Worm (Caenorhabditis elegans): ENCODE data around the gene F40F12.9.
A peak's percentile ranks its signal among the peaks of the same experiment; 100 is the strongest.

F40F12.9 gene

ce11 chrIII:9930406-9930805 lies 19.3 kb downstream of the F40F12.9 start:
- TF ChIP-seq sma-9 (GFP tag; optimal IDR thresholded peaks at IDR 0.05) (peak; percentile 43), sma-9 (tag; optimal IDR thresholded peaks at IDR 0.05) (no peak), nhr-21 (tag; optimal IDR thresholded peaks at IDR 0.05) (no peak), mab-5 (tag; optimal IDR thresholded peaks at IDR 0.05) (no peak), nhr-10 (tag; optimal IDR thresholded peaks at IDR 0.05) (no peak), F13H6.1 (tag; optimal IDR thresholded peaks at IDR 0.05) (peak; percentile 54), fos-1 (tag; optimal IDR thresholded peaks at IDR 0.05) (peak; percentile 69), nhr-6 (tag; optimal IDR thresholded peaks at IDR 0.05) (no peak), crh-2 (tag; optimal IDR thresholded peaks at IDR 0.05) (peak; percentile 52), gmeb-1 (tag; optimal IDR thresholded peaks at IDR 0.05) (peak; percentile 2)

ce11 chrIII:9932091-9932490 lies 21.0 kb downstream of the F40F12.9 start, which contains the start of gene dec-7:
dec-7 (plus strand) TSS chrIII:9932398.
- TF ChIP-seq nhr-10 (tag; optimal IDR thresholded peaks at IDR 0.05) (no peak), nhr-129 (tag; optimal IDR thresholded peaks at IDR 0.05) (no peak), zag-1 (tag; optimal IDR thresholded peaks at IDR 0.05) (no peak), nhr-21 (tag; optimal IDR thresholded peaks at IDR 0.05) (no peak), dmd-4 (tag; optimal IDR thresholded peaks at IDR 0.05) (no peak), crh-2 (tag; optimal IDR thresholded peaks at IDR 0.05) (no peak), nhr-23 (tag; optimal IDR thresholded peaks at IDR 0.05) (no peak), nhr-77 (tag; optimal IDR thresholded peaks at IDR 0.05) (no peak), elt-3 (tag; optimal IDR thresholded peaks at IDR 0.05) (no peak), ama-1 (optimal IDR thresholded peaks at IDR 0.05) (no peak), nhr-6 (tag; optimal IDR thresholded peaks at IDR 0.05) (no peak)

ce11 chrIII:9941020-9941674 lies 30.0 kb downstream of the F40F12.9 start, which contains the start of the genes K03H1.9 and K03H1.12:
K03H1.9 (minus strand) TSS chrIII:9941490.
K03H1.12 (plus strand) TSS chrIII:9941624.
- TF ChIP-seq C34F6.9 (tag; optimal IDR thresholded peaks at IDR 0.05): no peak
- no peak for TF ChIP-seq R02D3.7 (tag; optimal IDR thresholded peaks at IDR 0.05)
- TF ChIP-seq nhr-21 (tag; optimal IDR thresholded peaks at IDR 0.05): no peak
- no peak for TF ChIP-seq ceh-16 (tag; optimal IDR thresholded peaks at IDR 0.05)
- TF ChIP-seq F13H6.1 (tag; optimal IDR thresholded peaks at IDR 0.05): no peak
- TF ChIP-seq unc-62 (GFP tag; optimal IDR thresholded peaks at IDR 0.05): no peak
- TF ChIP-seq aly-2 (tag; optimal IDR thresholded peaks at IDR 0.05): no peak
- TF ChIP-seq unc-55 (GFP tag; optimal IDR thresholded peaks at IDR 0.05): no peak
- no peak for TF ChIP-seq ceh-82 (tag; optimal IDR thresholded peaks at IDR 0.05)
- TF ChIP-seq lin-13 (GFP tag; optimal IDR thresholded peaks at IDR 0.05): no peak

- TF ChIP-seq ztf-11 (tag; optimal IDR thresholded peaks at IDR 0.05) (no peak), gmeb-1 (tag; optimal IDR thresholded peaks at IDR 0.05) (no peak), nhr-10 (tag; optimal IDR thresholded peaks at IDR 0.05) (no peak), nhr-237 (tag; optimal IDR thresholded peaks at IDR 0.05) (no peak), nhr-25 (tag; optimal IDR thresholded peaks at IDR 0.05) (no peak)
Measured at ce11 chrIII:9944723-9945122, 33.6 kb downstream of the F40F12.9 start, which contains the start of gene gln-2. gln-2 (minus strand) TSS chrIII:9944823.

ce11 chrIII:9946806-9947419 lies 35.8 kb downstream of the F40F12.9 start, which contains the start of gene K03H1.7:
K03H1.7 (plus strand) TSS chrIII:9947405.
- TF ChIP-seq nhr-21 (tag; optimal IDR thresholded peaks at IDR 0.05): no peak
- peak; percentile 54 for TF ChIP-seq gmeb-1 (tag; optimal IDR thresholded peaks at IDR 0.05)

ce11 chrIII:9950244-9950643 lies 39.1 kb downstream of the F40F12.9 start, which contains the start of gene K03H1.13:
K03H1.13 (minus strand) TSS chrIII:9950344.
- TF ChIP-seq unc-55 (GFP tag; optimal IDR thresholded peaks at IDR 0.05) (peak; percentile 29), C34F6.9 (tag; optimal IDR thresholded peaks at IDR 0.05) (peak; percentile 13), nhr-77 (tag; optimal IDR thresholded peaks at IDR 0.05) (no peak)

- TF ChIP-seq mab-5 (tag; optimal IDR thresholded peaks at IDR 0.05): no peak
- no peak for TF ChIP-seq lin-39 (tag; optimal IDR thresholded peaks at IDR 0.05)
- TF ChIP-seq fos-1 (tag; optimal IDR thresholded peaks at IDR 0.05): no peak
- TF ChIP-seq skn-1 (tag; optimal IDR thresholded peaks at IDR 0.05): no peak
Measured at ce11 chrIII:9951864-9952263, 40.7 kb downstream of the F40F12.9 start, which contains the start of gene K03H1.11. K03H1.11 (minus strand) TSS chrIII:9951964.

All from whole organism, L2 larva.